Worm (Caenorhabditis elegans): Measurements from ENCODE around the gene E04F6.15.

The E04F6.15 gene

DNA sequence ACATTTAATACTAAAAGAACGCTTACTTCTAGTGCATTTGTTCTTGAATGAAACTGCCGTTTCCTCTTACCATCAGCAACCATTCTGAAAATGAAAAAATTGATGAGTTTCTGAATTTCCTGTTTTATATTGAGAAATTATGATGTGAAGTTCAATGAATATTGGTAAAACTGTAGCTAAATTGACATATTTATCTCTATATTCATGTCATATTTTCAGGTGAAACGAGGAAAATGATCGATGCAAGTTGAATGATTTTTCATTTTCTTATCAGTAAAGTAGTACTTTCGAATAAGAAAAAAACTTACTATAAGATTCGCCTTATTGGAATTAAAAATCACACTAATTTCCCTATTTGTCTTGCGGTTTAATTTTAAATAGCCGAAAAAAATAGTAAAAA is at the start of gene E04F6.15:
TSS of gene E04F6.15 (minus strand) at position 101 of the 400 bp plus-strand sequence.
- no peak for TF ChIP-seq nhr-232 (tag; optimal IDR thresholded peaks at IDR 0.05)
- no peak for TF ChIP-seq pha-4 (tag; optimal IDR thresholded peaks at IDR 0.05)
- no peak for TF ChIP-seq zip-5 (tag; optimal IDR thresholded peaks at IDR 0.05)
- no peak for TF ChIP-seq ahr-1 (tag; optimal IDR thresholded peaks at IDR 0.05)
- no peak for TF ChIP-seq ceh-18 (tag; optimal IDR thresholded peaks at IDR 0.05)
- TF ChIP-seq K02D7.2 (tag; optimal IDR thresholded peaks at IDR 0.05) = no peak
- TF ChIP-seq che-1 (tag; optimal IDR thresholded peaks at IDR 0.05) = no peak
- no peak for TF ChIP-seq ceh-24 (tag; optimal IDR thresholded peaks at IDR 0.05)
- no peak for TF ChIP-seq ttx-3 (tag; optimal IDR thresholded peaks at IDR 0.05)
- TF ChIP-seq ceh-45 (GFP tag; IDR thresholded peaks at IDR 0.05) = no peak
- TF ChIP-seq hlh-6 (tag; optimal IDR thresholded peaks at IDR 0.05) = no peak
- TF ChIP-seq ceh-14 (tag; optimal IDR thresholded peaks at IDR 0.05) = no peak
- TF ChIP-seq ceh-2 (tag; optimal IDR thresholded peaks at IDR 0.05) = no peak

DNA sequence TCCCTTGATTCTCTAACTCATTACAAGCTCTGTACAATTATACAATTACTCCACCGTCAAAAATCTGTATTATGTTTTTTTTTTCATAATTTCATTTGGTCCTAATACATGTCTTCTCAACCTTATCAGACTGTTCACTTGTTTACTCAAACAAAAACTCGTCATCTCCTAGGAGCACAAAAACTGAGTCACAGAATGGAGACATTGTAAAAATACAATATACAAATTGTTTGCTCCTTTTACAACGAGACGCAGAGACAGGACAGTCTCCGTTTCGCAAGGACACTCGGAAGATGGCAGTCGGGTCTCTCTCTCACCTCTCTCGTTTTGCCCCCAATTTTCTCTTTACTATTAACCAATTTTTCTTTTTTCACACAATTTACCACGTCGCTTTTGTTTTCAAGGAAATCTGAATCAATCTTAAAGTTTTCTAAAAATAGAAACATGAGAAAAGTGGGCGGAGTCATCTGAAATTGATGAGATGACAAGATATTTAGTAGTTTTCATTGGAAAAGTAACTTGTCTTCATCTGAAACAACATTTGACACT is 45.6 kb upstream of the E04F6.15 start, which contains the start of gene F32A5.8:
TSS of gene F32A5.8 (plus strand) at position 499 of the 549 bp plus-strand sequence.
- TF ChIP-seq ceh-22 (tag; optimal IDR thresholded peaks at IDR 0.05) (no peak), dve-1 (tag; optimal IDR thresholded peaks at IDR 0.05) (peak; percentile 50), hlh-6 (tag; optimal IDR thresholded peaks at IDR 0.05) (no peak), odd-2 (tag; optimal IDR thresholded peaks at IDR 0.05) (peak; percentile 3), pqm-1 (tag; optimal IDR thresholded peaks at IDR 0.05) (no peak), pag-3 (tag; optimal IDR thresholded peaks at IDR 0.05; ENCODE audit: borderline replicate concordance) (no peak)

DNA sequence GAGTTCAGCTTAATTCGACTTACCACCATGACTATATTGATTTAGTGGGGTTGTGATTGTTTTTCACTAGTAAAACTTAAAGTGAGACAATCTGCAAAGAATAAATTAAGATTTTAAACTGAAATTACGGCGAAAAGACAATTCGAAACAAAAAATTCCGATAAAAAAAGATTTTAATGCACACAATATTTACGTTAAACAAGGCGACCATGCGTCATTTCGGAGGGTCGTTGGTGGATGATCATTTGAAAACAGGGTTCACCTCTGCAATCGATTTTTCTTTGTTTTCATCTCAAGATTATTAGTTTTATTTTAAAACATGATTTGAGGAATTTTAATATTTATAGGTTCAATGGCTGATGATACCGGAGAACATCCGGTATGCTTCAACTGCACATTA is 43.0 kb upstream of the E04F6.15 start, which contains the start of gene lsm-4:
TSS of gene lsm-4 (minus strand) at position 91 of the 400 bp plus-strand sequence.
- TF ChIP-seq ceh-48 (tag; optimal IDR thresholded peaks at IDR 0.05) (peak; percentile 30), pha-4 (tag; optimal IDR thresholded peaks at IDR 0.05) (no peak)

DNA sequence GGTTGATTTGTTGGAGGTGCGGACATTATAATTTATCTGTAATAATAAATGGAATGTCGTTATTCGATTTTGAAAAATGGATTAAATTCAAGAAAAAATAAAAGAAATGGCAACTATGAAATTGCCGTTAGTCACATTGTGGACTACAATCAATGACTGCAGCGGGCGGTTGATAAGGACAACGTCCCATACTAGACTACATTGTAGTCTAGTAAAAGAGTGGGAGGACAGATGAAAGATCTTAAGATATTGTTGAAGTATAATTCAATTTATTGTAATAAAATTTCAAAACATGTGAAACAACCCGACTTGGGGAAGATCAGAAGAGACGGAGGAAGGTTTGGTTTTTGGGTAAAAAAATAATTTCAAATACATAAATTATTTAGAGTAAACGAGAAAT is 41.9 kb upstream of the E04F6.15 start, which contains the start of the genes prx-13 and ada-2:
TSS of gene prx-13 (minus strand) at position 38 of the 400 bp plus-strand sequence.
TSS of gene ada-2 (plus strand) at position 282 of the 400 bp plus-strand sequence.
- TF ChIP-seq elt-2 (tag; optimal IDR thresholded peaks at IDR 0.05) = peak; percentile 73
- TF ChIP-seq C38D4.7 (GFP tag; optimal IDR thresholded peaks at IDR 0.05) = no peak
- no peak for TF ChIP-seq hlh-15 (tag; optimal IDR thresholded peaks at IDR 0.05)
- TF ChIP-seq ahr-1 (tag; optimal IDR thresholded peaks at IDR 0.05) = no peak
- TF ChIP-seq ceh-31 (tag; optimal IDR thresholded peaks at IDR 0.05) = no peak

DNA sequence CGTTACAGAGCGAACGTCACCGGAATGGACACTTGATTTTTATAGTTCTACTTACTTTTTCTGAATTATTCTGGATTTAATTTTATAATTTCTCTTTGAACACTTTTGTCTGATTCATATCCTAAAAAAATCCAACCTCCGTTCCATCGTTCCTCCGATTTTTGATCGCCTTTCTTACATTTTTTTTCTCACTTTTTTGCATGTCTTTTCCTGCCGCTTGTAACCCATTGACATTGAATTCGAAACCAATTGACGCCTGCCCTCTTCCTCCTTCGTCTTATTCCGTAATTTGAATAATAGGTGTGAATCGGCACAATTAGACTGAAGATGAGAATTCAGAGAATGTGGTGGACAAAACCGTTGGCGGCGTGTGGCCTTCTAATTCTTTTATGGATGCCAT is 35.5 kb upstream of the E04F6.15 start, which contains the start of gene skpo-3:
TSS of gene skpo-3 (plus strand) at position 301 of the 400 bp plus-strand sequence.
- TF ChIP-seq ceh-14 (tag; optimal IDR thresholded peaks at IDR 0.05) (no peak), elt-2 (tag; optimal IDR thresholded peaks at IDR 0.05) (no peak), che-1 (tag; optimal IDR thresholded peaks at IDR 0.05) (no peak), K02D7.2 (tag; optimal IDR thresholded peaks at IDR 0.05) (no peak), madf-2 (tag; optimal IDR thresholded peaks at IDR 0.05) (no peak), sox-2 (GFP tag; IDR thresholded peaks at IDR 0.05) (no peak), ceh-45 (GFP tag; IDR thresholded peaks at IDR 0.05) (no peak), pros-1 (tag; optimal IDR thresholded peaks at IDR 0.05) (no peak), odd-2 (tag; optimal IDR thresholded peaks at IDR 0.05) (no peak), Y22D7AL.16 (tag; optimal IDR thresholded peaks at IDR 0.05) (no peak), nhr-232 (tag; optimal IDR thresholded peaks at IDR 0.05) (no peak), ceh-30 (tag; optimal IDR thresholded peaks at IDR 0.05) (no peak), sox-4 (tag; optimal IDR thresholded peaks at IDR 0.05) (no peak), eyg-1 (tag; optimal IDR thresholded peaks at IDR 0.05) (no peak)

DNA sequence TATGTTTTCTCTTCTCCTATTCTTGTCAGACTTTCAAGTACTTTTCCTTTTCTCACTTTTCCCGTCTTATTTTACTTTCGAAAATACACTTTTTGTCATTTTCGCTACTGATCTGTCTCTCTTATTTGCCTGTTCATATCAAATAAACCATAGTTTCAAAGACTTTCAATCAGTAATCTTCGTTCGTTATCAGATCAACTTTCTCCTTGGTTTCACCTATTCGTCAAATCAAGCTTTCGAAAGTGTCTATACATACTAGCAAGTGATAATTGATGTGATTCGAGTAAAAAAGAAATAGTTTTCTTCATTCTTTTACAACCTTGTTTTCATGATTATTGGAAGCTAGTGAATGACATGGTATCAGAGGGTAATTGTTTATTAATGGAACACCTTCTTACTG is 32.7 kb upstream of the E04F6.15 start:
- TF ChIP-seq hlh-8 (tag; optimal IDR thresholded peaks at IDR 0.05) (no peak), T23F11.4 (GFP tag; optimal IDR thresholded peaks at IDR 0.05) (no peak), ceh-34 (tag; optimal IDR thresholded peaks at IDR 0.05) (no peak), pha-4 (tag; optimal IDR thresholded peaks at IDR 0.05) (no peak), nfya-1 (tag; optimal IDR thresholded peaks at IDR 0.05) (no peak), madf-2 (tag; optimal IDR thresholded peaks at IDR 0.05) (no peak), elt-2 (tag; optimal IDR thresholded peaks at IDR 0.05) (no peak), unc-86 (tag; optimal IDR thresholded peaks at IDR 0.05) (no peak), pqm-1 (tag; optimal IDR thresholded peaks at IDR 0.05) (no peak), ceh-19 (GFP tag; optimal IDR thresholded peaks at IDR 0.05) (no peak), K09A11.1 (tag; optimal IDR thresholded peaks at IDR 0.05; ENCODE audit: insufficient read depth) (no peak), ceh-31 (tag; optimal IDR thresholded peaks at IDR 0.05) (no peak), ttx-3 (tag; optimal IDR thresholded peaks at IDR 0.05) (no peak), fax-1 (tag; optimal IDR thresholded peaks at IDR 0.05) (no peak), hlh-30 (tag; optimal IDR thresholded peaks at IDR 0.05; ENCODE audit: insufficient read depth) (no peak), nhr-232 (tag; optimal IDR thresholded peaks at IDR 0.05) (no peak), hlh-13 (GFP tag; optimal IDR thresholded peaks at IDR 0.05) (no peak), ama-1 (optimal IDR thresholded peaks at IDR 0.05) (no peak)
